Worm (Caenorhabditis elegans) whole organism, late embryonic: ENCODE results near the gene fbxa-85.

Source experiments
- C38D4.7 ChIP-seq: fragments of 200-800 bp; sonication (Bioruptor generic); optimal IDR thresholded peaks from 2 replicates; lab custom pipeline; 2018; ENCODE audit warnings: mild to moderate bottlenecking, missing genetic modification characterization, moderate library complexity, missing compliant biosample characterization
- K02D7.2 ChIP-seq: sonication (generic microtip); optimal IDR thresholded peaks from 2 replicates; lab custom pipeline; 2017; ENCODE audit warnings: mild to moderate bottlenecking, missing genetic modification characterization, missing compliant biosample characterization
- K09A11.1 ChIP-seq: sonication (generic microtip); optimal IDR thresholded peaks from 2 replicates; lab custom pipeline; 2017; ENCODE audit warnings: antibody characterized with exemption, mild to moderate bottlenecking, missing genetic modification characterization, missing compliant biosample characterization; ENCODE audit not compliant: insufficient read depth
- T23F11.4 ChIP-seq: fragments of 200-800 bp; sonication (Bioruptor generic); optimal IDR thresholded peaks from 2 replicates; lab custom pipeline; 2018; ENCODE audit warnings: mild to moderate bottlenecking, missing genetic modification characterization, missing compliant biosample characterization
- Y22D7AL.16 ChIP-seq: sonication (generic microtip); optimal IDR thresholded peaks from 2 replicates; lab custom pipeline; 2016; ENCODE audit warnings: missing genetic modification characterization, missing compliant biosample characterization
- ahr-1 ChIP-seq: sonication (generic microtip); optimal IDR thresholded peaks from 2 replicates; lab custom pipeline; 2016; ENCODE audit warnings: missing genetic modification characterization, missing compliant biosample characterization
- ceh-14 ChIP-seq: sonication (generic microtip); optimal IDR thresholded peaks from 2 replicates; lab custom pipeline; 2016; ENCODE audit warnings: missing genotype, missing genetic modification characterization, missing compliant biosample characterization
- ceh-19 ChIP-seq: fragments of 200-800 bp; sonication (Bioruptor generic); optimal IDR thresholded peaks from 2 replicates; lab custom pipeline; 2018; ENCODE audit warnings: mild to moderate bottlenecking, missing genetic modification characterization, missing compliant biosample characterization
- ceh-2 ChIP-seq: sonication (generic microtip); optimal IDR thresholded peaks from 2 replicates; lab custom pipeline; 2016; ENCODE audit warnings: missing genotype, missing genetic modification characterization, missing compliant biosample characterization
- ceh-30 ChIP-seq: fragments of 150-350 bp; optimal IDR thresholded peaks from 2 replicates; lab custom pipeline; 2014; ENCODE audit warnings: missing biosample characterization, missing genetic modification characterization
- ceh-34 ChIP-seq: sonication (generic microtip); optimal IDR thresholded peaks from 2 replicates; lab custom pipeline; 2016; ENCODE audit warnings: mild to moderate bottlenecking, missing genetic modification characterization, missing compliant biosample characterization
- ceh-45 ChIP-seq: fragments of 200-800 bp; sonication (Bioruptor generic); IDR thresholded peaks from 2 replicates; pipeline ENCODE4 v1.3.6; 2022; ENCODE audit warnings: missing genetic modification reagents, missing genetic modification characterization, missing compliant biosample characterization
- ceh-48 ChIP-seq: sonication (generic microtip); optimal IDR thresholded peaks from 2 replicates; lab custom pipeline; 2016; ENCODE audit warnings: missing genetic modification characterization, inconsistent platforms, missing compliant biosample characterization
- dmd-4 ChIP-seq: sonication (generic microtip); optimal IDR thresholded peaks from 2 replicates; lab custom pipeline; 2016; ENCODE audit warnings: borderline replicate concordance, missing genetic modification characterization, missing compliant biosample characterization
- elt-2 ChIP-seq: sonication (generic microtip); optimal IDR thresholded peaks from 2 replicates; lab custom pipeline; 2016; ENCODE audit warnings: missing genetic modification reagents, missing genetic modification characterization, missing compliant biosample characterization
- elt-4 ChIP-seq: sonication (generic microtip); optimal IDR thresholded peaks from 2 replicates; lab custom pipeline; 2016; ENCODE audit warnings: missing genetic modification characterization, missing compliant biosample characterization
- eyg-1 ChIP-seq: sonication (generic microtip); optimal IDR thresholded peaks from 2 replicates; lab custom pipeline; 2016; ENCODE audit warnings: missing genotype, missing genetic modification characterization, missing compliant biosample characterization
- fax-1 ChIP-seq: sonication (generic microtip); optimal IDR thresholded peaks from 2 replicates; lab custom pipeline; 2016; ENCODE audit warnings: missing genotype, missing genetic modification characterization, missing compliant biosample characterization
- gmeb-2 ChIP-seq: sonication (generic microtip); optimal IDR thresholded peaks from 2 replicates; lab custom pipeline; 2016; ENCODE audit warnings: missing genetic modification characterization, inconsistent platforms, missing compliant biosample characterization
- hlh-15 ChIP-seq: sonication (generic microtip); optimal IDR thresholded peaks from 2 replicates; lab custom pipeline; 2016; ENCODE audit warnings: missing genetic modification characterization, missing compliant biosample characterization
- hlh-30 ChIP-seq: sonication (generic microtip); optimal IDR thresholded peaks from 2 replicates; lab custom pipeline; 2017; ENCODE audit warnings: antibody characterized with exemption, missing genetic modification characterization, missing compliant biosample characterization; ENCODE audit not compliant: insufficient read depth
- hlh-6 ChIP-seq: sonication (generic microtip); optimal IDR thresholded peaks from 2 replicates; lab custom pipeline; 2016; ENCODE audit warnings: missing genotype, missing genetic modification characterization, missing compliant biosample characterization
- hlh-8 ChIP-seq: sonication (generic microtip); optimal IDR thresholded peaks from 2 replicates; lab custom pipeline; 2016; ENCODE audit warnings: missing genotype, missing genetic modification characterization, missing compliant biosample characterization
- nhr-11 ChIP-seq: fragments of 150-350 bp; optimal IDR thresholded peaks from 2 replicates; lab custom pipeline; 2014; ENCODE audit warnings: missing biosample characterization, missing genetic modification characterization
- nhr-232 ChIP-seq: sonication (generic microtip); optimal IDR thresholded peaks from 2 replicates; lab custom pipeline; 2016; ENCODE audit warnings: missing genetic modification characterization, missing compliant biosample characterization
- npax-4 ChIP-seq: sonication (generic microtip); optimal IDR thresholded peaks from 2 replicates; lab custom pipeline; 2016; ENCODE audit warnings: missing genetic modification characterization, missing compliant biosample characterization
- odd-2 ChIP-seq: sonication (generic microtip); optimal IDR thresholded peaks from 2 replicates; lab custom pipeline; 2017; ENCODE audit warnings: antibody characterized with exemption, mild to moderate bottlenecking, missing genetic modification characterization, missing compliant biosample characterization
- pag-3 ChIP-seq: sonication (generic microtip); optimal IDR thresholded peaks from 2 replicates; lab custom pipeline; 2016; ENCODE audit warnings: missing compliant biosample characterization, missing genetic modification characterization, borderline replicate concordance
- pat-9 ChIP-seq: fragments of 200-800 bp; sonication (Bioruptor generic); optimal IDR thresholded peaks from 2 replicates; lab custom pipeline; 2018; ENCODE audit warnings: mild to moderate bottlenecking, missing genetic modification characterization, moderate library complexity, missing compliant biosample characterization
- pax-1 ChIP-seq: fragments of 150-350 bp; optimal IDR thresholded peaks from 2 replicates; lab custom pipeline; 2014; ENCODE audit warnings: missing biosample characterization, missing genetic modification characterization
- ref-2 ChIP-seq: sonication (generic microtip); optimal IDR thresholded peaks from 2 replicates; lab custom pipeline; 2016; ENCODE audit warnings: missing genetic modification characterization, missing compliant biosample characterization
- sdc-2 ChIP-seq: sonication (generic microtip); optimal IDR thresholded peaks from 2 replicates; lab custom pipeline; 2016; ENCODE audit warnings: missing genotype, missing genetic modification characterization, missing compliant biosample characterization
- sox-4 ChIP-seq: sonication (generic microtip); optimal IDR thresholded peaks from 2 replicates; lab custom pipeline; 2017; ENCODE audit warnings: mild to moderate bottlenecking, missing genetic modification characterization, inconsistent platforms, missing compliant biosample characterization
- tbx-2 ChIP-seq: sonication (generic microtip); optimal IDR thresholded peaks from 2 replicates; lab custom pipeline; 2016; ENCODE audit warnings: missing genetic modification characterization, missing compliant biosample characterization
- unc-3 ChIP-seq, 2 experiments: fragments of 200-800 bp in 1 of 2; sonication (Bioruptor generic) in 1 of 2; sonication (generic microtip) in 1 of 2; conservative IDR thresholded peaks in 1 of 2; optimal IDR thresholded peaks in 1 of 2; 2 replicates each; pipeline versions ENCODE4 v1.3.6 to Lab custom; 2016 to 2022; ENCODE audit warnings: missing compliant biosample characterization in 2 of 2, missing genetic modification characterization in 2 of 2, missing genetic modification reagents in 1 of 2
- unc-55 ChIP-seq: sonication (generic microtip); optimal IDR thresholded peaks from 2 replicates; lab custom pipeline; 2017; ENCODE audit warnings: missing biosample characterization, missing genetic modification reagents, missing genetic modification characterization
- ztf-16 ChIP-seq: sonication (generic microtip); optimal IDR thresholded peaks from 2 replicates; lab custom pipeline; 2017; ENCODE audit warnings: missing genetic modification characterization, missing compliant biosample characterization

fbxa-85 gene

ce11 chrV:17243016-17243415, 16.0 kb upstream of the fbxa-85 start:
- TF ChIP-seq npax-4 (tag; lab: Kevin White, UChicago) (no peak), odd-2 (tag; lab: Kevin White, UChicago) (no peak), elt-2 (tag; lab: Kevin White, UChicago) (peak; percentile 37)

- TF ChIP-seq hlh-8 (tag; lab: Kevin White, UChicago) (no peak), sdc-2 (tag; lab: Kevin White, UChicago) (no peak), hlh-30 (tag; lab: Kevin White, UChicago) (no peak), C38D4.7 (GFP tag; lab: Kevin White, UChicago) (no peak), nhr-11 (tag; lab: Kevin White, UChicago) (no peak), tbx-2 (tag; lab: Kevin White, UChicago) (no peak), sox-4 (tag; lab: Kevin White, UChicago) (no peak), ceh-2 (tag; lab: Kevin White, UChicago) (no peak), pat-9 (no peak), nhr-232 (tag; lab: Kevin White, UChicago) (no peak), unc-55 (GFP tag; lab: Kevin White, UChicago) (no peak)
These were observed 13.6 kb upstream of the fbxa-85 start, which contains the start of gene clec-242 for ce11 chrV:17245406-17245805. TSS of gene clec-242 (minus strand) at chrV:17245506.

ce11 chrV:17248915-17249314, 10.1 kb upstream of the fbxa-85 start, which contains the start of gene clec-243:
TSS of gene clec-243 (minus strand) at chrV:17249015.
- TF ChIP-seq T23F11.4 (GFP tag; lab: Kevin White, UChicago) = no peak
- TF ChIP-seq odd-2 (tag; lab: Kevin White, UChicago) = no peak
- TF ChIP-seq npax-4 (tag; lab: Kevin White, UChicago) = no peak
- no peak for TF ChIP-seq ceh-14 (tag; lab: Kevin White, UChicago)
- no peak for TF ChIP-seq hlh-8 (tag; lab: Kevin White, UChicago)
- no peak for TF ChIP-seq dmd-4 (tag; lab: Kevin White, UChicago)
- no peak for TF ChIP-seq hlh-6
- TF ChIP-seq ceh-34 (tag; lab: Kevin White, UChicago) = no peak
- no peak for TF ChIP-seq ahr-1
- TF ChIP-seq hlh-15 (tag; lab: Kevin White, UChicago) = no peak
- no peak for TF ChIP-seq ceh-45
- no peak for TF ChIP-seq ref-2 (tag; lab: Kevin White, UChicago)
- no peak for TF ChIP-seq ztf-16
- no peak for TF ChIP-seq K02D7.2 (tag; lab: Kevin White, UChicago)
- TF ChIP-seq ceh-30 (tag; lab: Kevin White, UChicago) = no peak
- no peak for TF ChIP-seq hlh-30 (tag; lab: Kevin White, UChicago)
- TF ChIP-seq gmeb-2 (tag; lab: Kevin White, UChicago) = no peak
- TF ChIP-seq, all 69 proteins: peak for 0

ce11 chrV:17251364-17251961, 7.5 kb upstream of the fbxa-85 start, which contains the start of gene Y61B8A.6:
TSS of gene Y61B8A.6 (plus strand) at chrV:17251911.
- TF ChIP-seq hlh-15 (tag; lab: Kevin White, UChicago) = no peak
- TF ChIP-seq K09A11.1 = no peak
- TF ChIP-seq Y22D7AL.16 (tag; lab: Kevin White, UChicago) = no peak
- no peak for TF ChIP-seq pax-1
- TF ChIP-seq ceh-48 (tag; lab: Kevin White, UChicago) = no peak
- no peak for TF ChIP-seq fax-1 (tag; lab: Kevin White, UChicago)
- TF ChIP-seq ceh-14 (tag; lab: Kevin White, UChicago) = no peak
- no peak for TF ChIP-seq pag-3 (tag; lab: Kevin White, UChicago)
- no peak for TF ChIP-seq K02D7.2 (tag; lab: Kevin White, UChicago)
- TF ChIP-seq unc-3 (GFP tag; conservative IDR thresholded peaks at IDR 0.05; lab: Robert Waterston, UW) = no peak
- TF ChIP-seq unc-3 (tag; optimal IDR thresholded peaks at IDR 0.05; lab: Kevin White, UChicago) = no peak
- no peak for TF ChIP-seq hlh-8 (tag; lab: Kevin White, UChicago)
- no peak for TF ChIP-seq elt-4 (tag; lab: Kevin White, UChicago)
- TF ChIP-seq ref-2 (tag; lab: Kevin White, UChicago) = no peak
- no peak for TF ChIP-seq pat-9
- TF ChIP-seq eyg-1 (tag; lab: Kevin White, UChicago) = no peak
- no peak for TF ChIP-seq ceh-19 (GFP tag; lab: Kevin White, UChicago)
- TF ChIP-seq ztf-16 = no peak
